Fruit fly (Drosophila melanogaster): Measurements from ENCODE around the gene Nepl6.

The Nepl6 gene

dm6 chr2L:6360059-6360458 is 25.3 kb downstream of the Nepl6 start:
- TF ChIP-seq Ada2b (GFP tag; IDR thresholded peaks at IDR 0.05) (no peak), Ets65A (GFP tag) (peak; percentile 78)

DNA sequence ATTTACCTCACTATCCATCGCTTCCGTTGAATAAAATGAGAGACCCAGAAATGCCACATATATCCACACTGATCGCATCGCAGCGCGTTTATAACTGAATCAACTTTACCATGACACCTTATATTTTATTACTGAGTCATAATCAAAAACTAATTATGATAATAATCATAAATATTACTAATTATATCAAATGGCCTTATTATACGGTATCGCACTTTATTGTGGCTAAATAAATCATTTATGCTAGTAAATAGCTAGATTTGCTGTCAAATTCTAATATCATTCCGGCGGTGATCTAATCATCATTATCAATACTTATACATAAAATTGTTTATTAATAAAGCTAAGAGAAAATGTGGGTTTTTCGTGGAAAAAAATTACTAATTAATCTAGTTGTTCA is 27.1 kb downstream of the Nepl6 start, which contains the start of gene CG9500:
Gene CG9500 (minus strand): TSS at position 101 of the 400 bp plus-strand sequence.
- TF ChIP-seq Sox102F (GFP tag; optimal IDR thresholded peaks at IDR 0.05) (no peak), btn (GFP tag; optimal IDR thresholded peaks at IDR 0.05) (no peak), CG8089 (GFP tag; optimal IDR thresholded peaks at IDR 0.05) (no peak), E2f1 (GFP tag; IDR thresholded peaks at IDR 0.05) (no peak), Sox100B (GFP tag; optimal IDR thresholded peaks at IDR 0.05) (no peak), CG1647 (GFP tag; optimal IDR thresholded peaks at IDR 0.05) (no peak), slp2 (GFP tag; optimal IDR thresholded peaks at IDR 0.05) (no peak), Asciz (GFP tag; optimal IDR thresholded peaks at IDR 0.05) (no peak), Poxn (GFP tag; IDR thresholded peaks at IDR 0.05) (no peak), Bdp1 (GFP tag; optimal IDR thresholded peaks at IDR 0.05) (no peak), gcm2 (GFP tag; optimal IDR thresholded peaks at IDR 0.05) (no peak), CG9437 (GFP tag; optimal IDR thresholded peaks at IDR 0.05) (no peak), Adf1 (GFP tag; IDR thresholded peaks at IDR 0.05) (no peak), CG10959 (GFP tag; IDR thresholded peaks at IDR 0.05) (no peak), CG8281 (tag; optimal IDR thresholded peaks at IDR 0.05) (no peak), otp (GFP tag; IDR thresholded peaks at IDR 0.05) (no peak), shn (GFP tag; optimal IDR thresholded peaks at IDR 0.05) (no peak), psq (GFP tag; optimal IDR thresholded peaks at IDR 0.05) (no peak)

DNA sequence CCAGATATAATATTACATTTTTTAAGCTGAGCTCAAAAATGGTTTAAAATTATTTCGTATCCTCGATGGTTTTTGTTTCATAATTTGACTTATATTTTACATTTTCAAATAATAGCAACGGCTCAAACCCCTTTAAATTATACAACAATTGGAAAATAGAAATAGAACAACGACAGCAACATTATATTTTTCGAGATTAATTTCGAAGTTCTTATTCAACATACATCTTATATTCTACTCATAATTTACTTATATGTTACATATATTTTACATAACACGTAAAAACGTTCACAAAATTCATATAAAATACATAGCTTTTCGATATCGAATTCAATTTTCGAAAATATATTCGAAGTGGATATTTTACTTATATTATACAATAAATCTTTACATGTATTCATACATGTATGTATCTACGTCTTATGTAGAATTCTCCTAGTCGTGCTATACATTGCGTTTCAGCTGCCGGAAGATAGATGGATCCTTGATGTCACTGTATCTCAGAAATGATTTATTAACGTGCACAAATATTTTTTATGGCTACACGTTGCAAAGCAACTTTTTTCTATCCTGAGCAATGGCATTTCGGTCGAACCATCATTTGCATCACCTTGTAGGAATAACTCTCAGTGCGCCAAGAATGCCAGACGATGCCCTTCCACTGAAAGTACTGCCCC is 28.5 kb downstream of the Nepl6 start:
- TF ChIP-seq nmo (GFP tag; optimal IDR thresholded peaks at IDR 0.05) (peak; percentile 39), Hr39 (optimal IDR thresholded peaks at IDR 0.05) (no peak), Bgb (GFP tag; IDR thresholded peaks at IDR 0.05; ENCODE audit: partially characterized antibody) (peak; percentile 70), Nf-YC (tag; optimal IDR thresholded peaks at IDR 0.05) (peak; percentile 22), CG6813 (GFP tag; optimal IDR thresholded peaks at IDR 0.05) (peak; percentile 36), az2 (GFP tag; optimal IDR thresholded peaks at IDR 0.05) (peak; percentile 48), sens (GFP tag) (peak; percentile 87), CG31224 (GFP tag; IDR thresholded peaks at IDR 0.05) (no peak), CG10979 (tag; optimal IDR thresholded peaks at IDR 0.05) (peak; percentile 87), stwl (tag; optimal IDR thresholded peaks at IDR 0.05) (peak; percentile 23), CG43689 (GFP tag; IDR thresholded peaks at IDR 0.05) (no peak), Awh (GFP tag; IDR thresholded peaks at IDR 0.05) (peak; percentile 60; the same call in 1 of the 2 replicates), CG6689 (GFP tag; IDR thresholded peaks at IDR 0.05) (no peak), CG14014 (GFP tag; IDR thresholded peaks at IDR 0.05) (no peak), CG17328 (GFP tag; IDR thresholded peaks at IDR 0.05) (peak; percentile 55), ato (GFP tag; IDR thresholded peaks at IDR 0.05; ENCODE audit: partially characterized antibody) (no peak), CG13296 (GFP tag; optimal IDR thresholded peaks at IDR 0.05) (peak; percentile 33), CoRest (tag; optimal IDR thresholded peaks at IDR 0.05) (no peak), CG18599 (GFP tag; optimal IDR thresholded peaks at IDR 0.05) (peak; percentile 52), CG15011 (GFP tag; optimal IDR thresholded peaks at IDR 0.05) (no peak), en (GFP tag; optimal IDR thresholded peaks at IDR 0.05) (peak; percentile 43), CG6683 (GFP tag; optimal IDR thresholded peaks at IDR 0.05) (peak; percentile 27), CG3838 (GFP tag; optimal IDR thresholded peaks at IDR 0.05) (no peak), CG9727 (GFP tag; optimal IDR thresholded peaks at IDR 0.05) (peak; percentile 41), CG4707 (GFP tag; optimal IDR thresholded peaks at IDR 0.05) (peak; percentile 58), Spps (tag; optimal IDR thresholded peaks at IDR 0.05) (no peak), CG8290 (GFP tag; optimal IDR thresholded peaks at IDR 0.05) (peak; percentile 9), CG8290 (tag; optimal IDR thresholded peaks at IDR 0.05) (peak in 1 of 2 experiments; percentile 58), dysf (GFP tag; IDR thresholded peaks at IDR 0.05) (0 out of 3 replicates have a peak, but pooled peaks have one; percentile 4)

All from whole organism, embryonic.